Fruit fly (Drosophila melanogaster) whole organism, embryonic: ENCODE measurements around the gene Tengl3.

Source experiments
- CG10267 ChIP-seq: fragments of 200-800 bp; sonication (Bioruptor generic); optimal IDR thresholded peaks from 2 replicates; lab custom pipeline; 2018; ENCODE audit warnings: missing biosample characterization, mild to moderate bottlenecking, missing genetic modification characterization, moderate library complexity
- CG10366 ChIP-seq: fragments of 200-800 bp; sonication (Bioruptor generic); IDR thresholded peaks from 2 replicates; pipeline ENCODE4 v1.3.6; 2022; ENCODE audit warnings: missing biosample characterization, missing genetic modification characterization
- CG10959 ChIP-seq: fragments of 200-800 bp; sonication (Bioruptor generic); IDR thresholded peaks from 2 replicates; pipeline ENCODE4 v1.3.6; 2022; ENCODE audit warnings: missing biosample characterization, missing genetic modification characterization
- CG11723 ChIP-seq: fragments of 200-800 bp; sonication (Bioruptor generic); optimal IDR thresholded peaks from 2 replicates; lab custom pipeline; 2017; ENCODE audit warnings: missing biosample characterization, mild to moderate bottlenecking, missing genetic modification characterization
- CG12219 ChIP-seq: fragments of 200-800 bp; sonication (Bioruptor generic); optimal IDR thresholded peaks from 3 replicates; lab custom pipeline; 2018; ENCODE audit warnings: missing biosample characterization, mild to moderate bottlenecking, missing genetic modification characterization
- CG13296 ChIP-seq: fragments of 200-800 bp; sonication (Bioruptor generic); optimal IDR thresholded peaks from 3 replicates; lab custom pipeline; 2018; ENCODE audit warnings: missing biosample characterization, mild to moderate bottlenecking, missing genetic modification characterization
- CG13424 ChIP-seq: fragments of 200-800 bp; sonication (Bioruptor generic); optimal IDR thresholded peaks from 2 replicates; lab custom pipeline; 2019; ENCODE audit warnings: missing biosample characterization, mild to moderate bottlenecking, missing genetic modification characterization, moderate library complexity
- CG15696 ChIP-seq: fragments of 200-800 bp; sonication (Bioruptor generic); optimal IDR thresholded peaks from 2 replicates; lab custom pipeline; 2019; ENCODE audit warnings: missing biosample characterization, mild to moderate bottlenecking, missing genetic modification characterization, moderate library complexity
- CG1603 ChIP-seq: fragments of 200-800 bp; sonication (Bioruptor generic); optimal IDR thresholded peaks from 2 replicates; lab custom pipeline; 2019; ENCODE audit warnings: missing biosample characterization, mild to moderate bottlenecking, missing genetic modification characterization, moderate library complexity
- CG17359 ChIP-seq: fragments of 200-800 bp; sonication (Bioruptor generic); optimal IDR thresholded peaks from 3 replicates; lab custom pipeline; 2018; ENCODE audit warnings: missing biosample characterization, mild to moderate bottlenecking, missing genetic modification characterization, moderate library complexity
- CG17568 ChIP-seq: fragments of 200-800 bp; sonication (Bioruptor generic); optimal IDR thresholded peaks from 2 replicates; lab custom pipeline; 2018; ENCODE audit warnings: missing biosample characterization, mild to moderate bottlenecking, missing genetic modification characterization, moderate library complexity
- CG32532 ChIP-seq: fragments of 200-800 bp; sonication (Bioruptor generic); IDR thresholded peaks from 2 replicates; pipeline ENCODE4 v1.3.6; 2022; ENCODE audit warnings: missing biosample characterization, missing genetic modification characterization
- CG4730 ChIP-seq: fragments of 200-800 bp; sonication (Bioruptor generic); IDR thresholded peaks from 2 replicates; pipeline ENCODE4 v1.3.6; 2022; ENCODE audit warnings: missing biosample characterization, missing genetic modification characterization
- CG6175 ChIP-seq: fragments of 200-800 bp; sonication (Bioruptor generic); IDR thresholded peaks from 3 replicates; pipeline ENCODE4 v1.3.6; 2022; ENCODE audit warnings: missing biosample characterization, missing genetic modification characterization
- CG6791 ChIP-seq: fragments of 200-800 bp; sonication (Bioruptor generic); IDR thresholded peaks from 3 replicates; pipeline ENCODE4 v1.3.6; 2022; ENCODE audit warnings: missing biosample characterization, missing genetic modification characterization; ENCODE audit not compliant: partially characterized antibody
- CG7987 ChIP-seq: fragments of 200-800 bp; sonication (Bioruptor generic); optimal IDR thresholded peaks from 2 replicates; lab custom pipeline; 2018; ENCODE audit warnings: missing biosample characterization, mild to moderate bottlenecking, missing genetic modification characterization, moderate library complexity
- CG8290 ChIP-seq, 3 experiments: fragments of 200-800 bp; sonication (Bioruptor generic); optimal IDR thresholded peaks; 2 replicates each; lab custom pipeline; 2016 to 2019; ENCODE audit warnings: missing biosample characterization in 3 of 3, missing genetic modification characterization in 3 of 3, mild to moderate bottlenecking in 2 of 3, moderate library complexity in 1 of 3
- CHES-1-like ChIP-seq: fragments of 200-800 bp; sonication (Bioruptor generic); optimal IDR thresholded peaks from 2 replicates; lab custom pipeline; 2016; ENCODE audit warnings: missing biosample characterization, missing genetic modification characterization
- D ChIP-seq, 2 experiments: fragments of 200-800 bp in 1 of 2; fragments of >200 bp in 1 of 2; sonication (Bioruptor generic) in 1 of 2; optimal IDR thresholded peaks; 2 replicates in 1 of 2; 3 replicates in 1 of 2; lab custom pipeline; 2017; ENCODE audit warnings: mild to moderate bottlenecking in 1 of 2, missing biosample characterization in 1 of 2, missing genetic modification characterization in 1 of 2, missing genetic modification reagents in 1 of 2
- Dll ChIP-seq: fragments of 200-800 bp; sonication (Bioruptor generic); IDR thresholded peaks from 4 replicates; pipeline ENCODE4 v1.3.6; 2022; ENCODE audit warnings: missing biosample characterization, missing genetic modification characterization; ENCODE audit not compliant: partially characterized antibody
- GATAe ChIP-seq: fragments of 200-800 bp; sonication (Bioruptor generic); conservative IDR thresholded peaks from 2 replicates; pipeline ENCODE4 v1.3.6; 2022; ENCODE audit warnings: missing biosample characterization, missing genetic modification characterization
- HLH4C ChIP-seq: fragments of 200-800 bp; sonication (Bioruptor generic); IDR thresholded peaks from 3 replicates; pipeline ENCODE4 v1.3.6; 2022; ENCODE audit warnings: missing biosample characterization, missing genetic modification characterization; ENCODE audit not compliant: partially characterized antibody
- HLH54F ChIP-seq: fragments of 200-800 bp; sonication (Bioruptor generic); optimal IDR thresholded peaks from 3 replicates; lab custom pipeline; 2016; ENCODE audit warnings: missing biosample characterization, missing genetic modification characterization
- Hey ChIP-seq: fragments of 200-800 bp; sonication (Bioruptor generic); optimal IDR thresholded peaks from 3 replicates; lab custom pipeline; 2018; ENCODE audit warnings: missing biosample characterization, mild to moderate bottlenecking, missing genetic modification characterization
- Hr39 ChIP-seq: fragments of >200 bp; optimal IDR thresholded peaks from 2 replicates; lab custom pipeline; 2017
- MBD-R2 ChIP-seq: fragments of 200-800 bp; sonication (Bioruptor generic); IDR thresholded peaks from 2 replicates; pipeline ENCODE4 v1.3.6; 2022; ENCODE audit warnings: missing biosample characterization, missing genetic modification characterization
- Med ChIP-seq: fragments of 200-800 bp; sonication (Bioruptor generic); peaks from one replicate; lab custom pipeline; 2016; ENCODE audit warnings: missing biosample characterization, missing genetic modification characterization, mild to moderate bottlenecking, inconsistent platforms, moderate library complexity
- NC2α ChIP-seq: fragments of 200-800 bp; sonication (Bioruptor generic); optimal IDR thresholded peaks from 2 replicates; lab custom pipeline; 2016; ENCODE audit warnings: missing biosample characterization, missing genetic modification characterization
- Optix ChIP-seq: fragments of 200-800 bp; sonication (Bioruptor generic); IDR thresholded peaks from 3 replicates; pipeline ENCODE4 v1.3.6; 2022; ENCODE audit warnings: missing biosample characterization, missing genetic modification characterization
- PHDP ChIP-seq: fragments of 200-800 bp; sonication (Bioruptor generic); optimal IDR thresholded peaks from 3 replicates; lab custom pipeline; 2018; ENCODE audit warnings: missing biosample characterization, mild to moderate bottlenecking, missing genetic modification characterization, moderate library complexity
- Trl ChIP-seq, 3 experiments: fragments of >200 bp in 2 of 3; fragments of 200-800 bp in 1 of 3; sonication (Bioruptor generic) in 1 of 3; optimal IDR thresholded peaks; 2 replicates in 1 of 3; 3 replicates in 2 of 3; lab custom pipeline; 2016 to 2017; ENCODE audit warnings: missing biosample characterization in 1 of 3, missing genetic modification characterization in 1 of 3
- ato ChIP-seq: fragments of 200-800 bp; sonication (Bioruptor generic); IDR thresholded peaks from 2 replicates; pipeline ENCODE4 v1.3.6; 2022; ENCODE audit warnings: missing biosample characterization, missing genetic modification characterization; ENCODE audit not compliant: partially characterized antibody
- bbx ChIP-seq: fragments of 200-800 bp; sonication (Bioruptor generic); IDR thresholded peaks from 2 replicates; pipeline ENCODE4 v1.3.6; 2022; ENCODE audit warnings: missing biosample characterization, missing genetic modification characterization; ENCODE audit not compliant: partially characterized antibody
- chinmo ChIP-seq: fragments of 200-800 bp; sonication (Bioruptor generic); IDR thresholded peaks from 4 replicates; pipeline ENCODE4 v1.3.6; 2022; ENCODE audit warnings: missing biosample characterization, missing genetic modification characterization; ENCODE audit not compliant: partially characterized antibody
- gro ChIP-seq: fragments of 200-800 bp; sonication (Bioruptor generic); optimal IDR thresholded peaks from 2 replicates; lab custom pipeline; 2016; ENCODE audit warnings: missing biosample characterization, missing genetic modification characterization
- her ChIP-seq: fragments of 200-800 bp; sonication (Bioruptor generic); optimal IDR thresholded peaks from 2 replicates; lab custom pipeline; 2016; ENCODE audit warnings: missing biosample characterization, missing genetic modification characterization
- lbe ChIP-seq: fragments of 200-800 bp; sonication (Bioruptor generic); optimal IDR thresholded peaks from 2 replicates; lab custom pipeline; 2016; ENCODE audit warnings: missing biosample characterization, mild to moderate bottlenecking, missing genetic modification characterization
- lola ChIP-seq, 3 experiments: fragments of >200 bp in 2 of 3; fragments of 200-800 bp in 1 of 3; sonication (Bioruptor generic) in 1 of 3; optimal IDR thresholded peaks; 2 replicates each; lab custom pipeline; 2017 to 2019; ENCODE audit warnings: missing biosample characterization in 3 of 3, missing genetic modification characterization in 3 of 3, mild to moderate bottlenecking in 1 of 3, moderate library complexity in 1 of 3
- onecut ChIP-seq: fragments of 200-800 bp; sonication (Bioruptor generic); IDR thresholded peaks from 2 replicates; pipeline ENCODE4 v1.3.6; 2022; ENCODE audit warnings: missing biosample characterization, missing genetic modification characterization
- pb ChIP-seq: fragments of 200-800 bp; sonication (Bioruptor generic); optimal IDR thresholded peaks from 3 replicates; lab custom pipeline; 2016; ENCODE audit warnings: missing biosample characterization, missing genetic modification characterization
- pzg ChIP-seq: fragments of 200-800 bp; sonication (Bioruptor generic); optimal IDR thresholded peaks from 3 replicates; lab custom pipeline; 2018; ENCODE audit warnings: missing biosample characterization, mild to moderate bottlenecking, missing genetic modification characterization, moderate library complexity
- repo ChIP-seq: fragments of 200-800 bp; sonication (Bioruptor generic); optimal IDR thresholded peaks from 2 replicates; lab custom pipeline; 2016; ENCODE audit warnings: missing biosample characterization, missing genetic modification characterization
- schlank ChIP-seq: fragments of 200-800 bp; sonication (Bioruptor generic); optimal IDR thresholded peaks from 2 replicates; lab custom pipeline; 2018; ENCODE audit warnings: missing biosample characterization, mild to moderate bottlenecking, missing genetic modification characterization
- stwl ChIP-seq: fragments of 200-800 bp; sonication (Bioruptor generic); optimal IDR thresholded peaks from 3 replicates; lab custom pipeline; 2018; ENCODE audit warnings: missing biosample characterization, mild to moderate bottlenecking, missing genetic modification characterization, moderate library complexity
- wor ChIP-seq: fragments of 200-800 bp; sonication (Bioruptor generic); IDR thresholded peaks from 2 replicates; pipeline ENCODE4 v1.3.6; 2022; ENCODE audit warnings: missing biosample characterization, missing genetic modification characterization
- zen ChIP-seq: fragments of 200-800 bp; sonication (Bioruptor generic); optimal IDR thresholded peaks from 3 replicates; lab custom pipeline; 2018; ENCODE audit warnings: missing biosample characterization, mild to moderate bottlenecking, missing genetic modification characterization, moderate library complexity
- zfh2 ChIP-seq: fragments of 200-800 bp; sonication (Bioruptor generic); optimal IDR thresholded peaks from 2 replicates; lab custom pipeline; 2016; ENCODE audit warnings: missing biosample characterization, missing genetic modification characterization

The Tengl3 gene

dm6 chr2L:2217067-2217684 lies 20.9 kb downstream of the Tengl3 start, which contains the start of the genes CG15386, CG42371 and mio (continued):
- TF ChIP-seq HLH54F (GFP tag; lab: Kevin White, UChicago) (no peak), CG13296 (GFP tag; lab: Kevin White, UChicago) (no peak), Med (peak; percentile 85), schlank (no peak), onecut (peak; percentile 44; the same call in 1 of the 2 replicates), pb (GFP tag; lab: Kevin White, UChicago) (no peak), CG15696 (tag; lab: Kevin White, UChicago) (no peak), Hr39 (lab: Kevin White, UChicago) (no peak), CG17359 (no peak), CG10959 (GFP tag; lab: Robert Waterston, UW) (no peak), zfh2 (peak; percentile 16), repo (GFP tag; lab: Kevin White, UChicago) (no peak), ato (GFP tag; lab: Robert Waterston, UW) (peak; percentile 45), bbx (GFP tag; lab: Robert Waterston, UW) (peak; percentile 53; the same call in 1 of the 2 replicates), CG11723 (GFP tag; lab: Kevin White, UChicago) (no peak), HLH4C (no peak; the same call in 2 of the 3 replicates), GATAe (peak; percentile 46; the same call in 1 of the 2 replicates), Trl (optimal IDR thresholded peaks at IDR 0.05; lab: Kevin White, UChicago) (no peak), Trl (GFP tag; optimal IDR thresholded peaks at IDR 0.05; lab: Kevin White, UChicago) (peak; percentile 41), her (GFP tag; lab: Kevin White, UChicago) (peak; percentile 11)

dm6 chr2L:2216065-2216464 lies 22.0 kb downstream of the Tengl3 start, which contains the start of gene daed:
TSS of gene daed (minus strand) at chr2L:2216311.
- TF ChIP-seq Hey (tag; lab: Kevin White, UChicago) = no peak
- no peak for TF ChIP-seq CG10366
- TF ChIP-seq CG4730 = no peak
- TF ChIP-seq wor (GFP tag; lab: Robert Waterston, UW) = no peak
- no peak for TF ChIP-seq CG6175 (GFP tag; lab: Robert Waterston, UW)
- no peak for TF ChIP-seq CG12219 (GFP tag; lab: Kevin White, UChicago)
- 0 out of 4 replicates have a peak, but pooled peaks have one; percentile 10 for TF ChIP-seq chinmo
- TF ChIP-seq CHES-1-like (GFP tag; lab: Kevin White, UChicago) = no peak
- TF ChIP-seq Med = peak; percentile 79
- TF ChIP-seq lola (GFP tag; optimal IDR thresholded peaks at IDR 0.05; lab: Kevin White, UChicago) = no peak
- peak; percentile 82 for TF ChIP-seq CG10267 (tag; lab: Kevin White, UChicago)
- TF ChIP-seq gro = peak; percentile 9
- peak; percentile 74 for TF ChIP-seq MBD-R2 (GFP tag; lab: Robert Waterston, UW)
- TF ChIP-seq stwl (tag; lab: Kevin White, UChicago) = peak; percentile 42
- TF ChIP-seq PHDP (tag; lab: Kevin White, UChicago) = no peak
- peak; percentile 30 for TF ChIP-seq pzg
- no peak for TF ChIP-seq D (optimal IDR thresholded peaks at IDR 0.05; lab: Kevin White, UChicago)
- TF ChIP-seq D (GFP tag; optimal IDR thresholded peaks at IDR 0.05; lab: Kevin White, UChicago) = no peak
- TF ChIP-seq CG1603 (tag; lab: Kevin White, UChicago) = no peak
- no peak for TF ChIP-seq CG8290 (GFP tag; optimal IDR thresholded peaks at IDR 0.05; lab: Kevin White, UChicago)
- no peak for TF ChIP-seq CG8290 (tag; optimal IDR thresholded peaks at IDR 0.05; lab: Kevin White, UChicago)
- no peak for TF ChIP-seq CG7987 (GFP tag; lab: Kevin White, UChicago)
- TF ChIP-seq CG13424 (tag; lab: Kevin White, UChicago) = no peak
- peak; percentile 84 for TF ChIP-seq CG17568 (GFP tag; lab: Kevin White, UChicago)
- TF ChIP-seq lbe = peak; percentile 35
- peak; percentile 99 for TF ChIP-seq zen (tag; lab: Kevin White, UChicago)
- no peak for TF ChIP-seq CG32532 (GFP tag; lab: Robert Waterston, UW)
- peak; percentile 27; the same call in 1 of the 3 replicates for TF ChIP-seq CG6791 (GFP tag; lab: Robert Waterston, UW)
- TF ChIP-seq Optix (GFP tag; lab: Robert Waterston, UW) = no peak
- 0 out of 4 replicates have a peak, but pooled peaks have one; percentile 33 for TF ChIP-seq Dll (GFP tag; lab: Robert Waterston, UW)
- no peak for TF ChIP-seq NC2α (GFP tag; lab: Kevin White, UChicago)
